Fruit fly (Drosophila melanogaster) whole organism, embryonic: ENCODE results near the gene chic.

Source experiments
- BtbVII ChIP-seq: fragments of 200-800 bp; sonication (Bioruptor generic); optimal IDR thresholded peaks from 3 replicates; lab custom pipeline; 2017; ENCODE audit warnings: missing biosample characterization, mild to moderate bottlenecking, missing genetic modification characterization
- CG10321 ChIP-seq: fragments of 200-800 bp; sonication (Bioruptor generic); IDR thresholded peaks from 2 replicates; pipeline ENCODE4 v1.3.6; 2022; ENCODE audit warnings: missing biosample characterization, missing genetic modification characterization
- CG15601 ChIP-seq: fragments of 200-800 bp; sonication (Bioruptor generic); optimal IDR thresholded peaks from 3 replicates; lab custom pipeline; 2019; ENCODE audit warnings: missing biosample characterization, mild to moderate bottlenecking, missing genetic modification characterization, moderate library complexity
- CG17328 ChIP-seq: fragments of 200-800 bp; sonication (Bioruptor generic); IDR thresholded peaks from 2 replicates; pipeline ENCODE4 v1.3.6; 2022; ENCODE audit warnings: missing biosample characterization, missing genetic modification characterization
- CG17385 ChIP-seq: fragments of 200-800 bp; sonication (Bioruptor generic); optimal IDR thresholded peaks from 3 replicates; lab custom pipeline; 2018; ENCODE audit warnings: missing biosample characterization, mild to moderate bottlenecking, missing genetic modification characterization
- CG2129 ChIP-seq: fragments of 200-800 bp; sonication (Bioruptor generic); IDR thresholded peaks from 2 replicates; pipeline ENCODE4 v1.3.6; 2022; ENCODE audit warnings: missing biosample characterization, missing genetic modification characterization; ENCODE audit not compliant: partially characterized antibody
- CG34224 ChIP-seq: fragments of 200-800 bp; sonication (Bioruptor generic); IDR thresholded peaks from 3 replicates; pipeline ENCODE4 v1.3.6; 2022; ENCODE audit warnings: missing biosample characterization, missing genetic modification characterization; ENCODE audit not compliant: partially characterized antibody
- CG4328 ChIP-seq: fragments of 200-800 bp; sonication (Bioruptor generic); optimal IDR thresholded peaks from 3 replicates; lab custom pipeline; 2017; ENCODE audit warnings: missing biosample characterization, missing genetic modification reagents, missing genetic modification characterization
- CG6654 ChIP-seq: fragments of 200-800 bp; sonication (Bioruptor generic); optimal IDR thresholded peaks from 2 replicates; lab custom pipeline; 2017; ENCODE audit warnings: missing biosample characterization, mild to moderate bottlenecking, missing genetic modification characterization
- CG7963 ChIP-seq: fragments of 200-800 bp; sonication (Bioruptor generic); IDR thresholded peaks from 3 replicates; pipeline ENCODE4 v1.3.6; 2022; ENCODE audit warnings: missing biosample characterization, missing genetic modification characterization; ENCODE audit not compliant: partially characterized antibody
- CG7987 ChIP-seq: fragments of 200-800 bp; sonication (Bioruptor generic); optimal IDR thresholded peaks from 2 replicates; lab custom pipeline; 2018; ENCODE audit warnings: missing biosample characterization, mild to moderate bottlenecking, missing genetic modification characterization, moderate library complexity
- CG9437 ChIP-seq: fragments of 200-800 bp; sonication (Bioruptor generic); optimal IDR thresholded peaks from 2 replicates; lab custom pipeline; 2018; ENCODE audit warnings: missing biosample characterization, mild to moderate bottlenecking, missing genetic modification characterization
- CrebB ChIP-seq: fragments of 200-800 bp; sonication (Bioruptor generic); optimal IDR thresholded peaks from 3 replicates; lab custom pipeline; 2018; ENCODE audit warnings: missing biosample characterization, mild to moderate bottlenecking, missing genetic modification characterization
- D ChIP-seq, 2 experiments: fragments of 200-800 bp in 1 of 2; fragments of >200 bp in 1 of 2; sonication (Bioruptor generic) in 1 of 2; optimal IDR thresholded peaks; 2 replicates in 1 of 2; 3 replicates in 1 of 2; lab custom pipeline; 2017; ENCODE audit warnings: mild to moderate bottlenecking in 1 of 2, missing biosample characterization in 1 of 2, missing genetic modification characterization in 1 of 2, missing genetic modification reagents in 1 of 2
- Deaf1 ChIP-seq: fragments of 200-800 bp; optimal IDR thresholded peaks from 3 replicates; lab custom pipeline; 2019; ENCODE audit warnings: missing biosample characterization, mild to moderate bottlenecking, missing genetic modification characterization, moderate library complexity
- Dip2 ChIP-seq: fragments of 200-800 bp; sonication (Bioruptor generic); IDR thresholded peaks from 2 replicates; pipeline ENCODE4 v1.3.6; 2022; ENCODE audit warnings: missing biosample characterization, missing genetic modification characterization
- E2f1 ChIP-seq: fragments of 200-800 bp; sonication (Bioruptor generic); IDR thresholded peaks from 2 replicates; pipeline ENCODE4 v1.3.6; 2022; ENCODE audit warnings: missing biosample characterization, missing genetic modification characterization
- Gug ChIP-seq: fragments of 200-800 bp; sonication (Bioruptor generic); IDR thresholded peaks from 4 replicates; pipeline ENCODE4 v1.3.6; 2022; ENCODE audit warnings: missing biosample characterization, missing genetic modification characterization
- Hr3 ChIP-seq: fragments of 200-800 bp; sonication (Bioruptor generic); optimal IDR thresholded peaks from 3 replicates; lab custom pipeline; 2016; ENCODE audit warnings: missing biosample characterization, missing genetic modification characterization
- Hr39 ChIP-seq: fragments of >200 bp; optimal IDR thresholded peaks from 2 replicates; lab custom pipeline; 2017
- Lim3 ChIP-seq: fragments of 200-800 bp; sonication (Bioruptor generic); IDR thresholded peaks from 2 replicates; pipeline ENCODE4 v1.3.6; 2022; ENCODE audit warnings: missing biosample characterization, missing genetic modification characterization
- NC2β ChIP-seq: fragments of 200-800 bp; sonication (Bioruptor generic); optimal IDR thresholded peaks from 2 replicates; lab custom pipeline; 2016; ENCODE audit warnings: missing biosample characterization, missing genetic modification characterization
- Neu2 ChIP-seq: fragments of 200-800 bp; sonication (Bioruptor generic); optimal IDR thresholded peaks from 3 replicates; lab custom pipeline; 2016; ENCODE audit warnings: missing biosample characterization, missing genetic modification characterization, borderline replicate concordance
- Optix ChIP-seq: fragments of 200-800 bp; sonication (Bioruptor generic); IDR thresholded peaks from 3 replicates; pipeline ENCODE4 v1.3.6; 2022; ENCODE audit warnings: missing biosample characterization, missing genetic modification characterization
- Ptx1 ChIP-seq: fragments of 200-800 bp; sonication (Bioruptor generic); IDR thresholded peaks from 2 replicates; pipeline ENCODE4 v1.3.6; 2022; ENCODE audit warnings: missing biosample characterization, missing genetic modification characterization
- ato ChIP-seq: fragments of 200-800 bp; sonication (Bioruptor generic); IDR thresholded peaks from 2 replicates; pipeline ENCODE4 v1.3.6; 2022; ENCODE audit warnings: missing biosample characterization, missing genetic modification characterization; ENCODE audit not compliant: partially characterized antibody
- cad ChIP-seq: fragments of >200 bp; optimal IDR thresholded peaks from 2 replicates; lab custom pipeline; 2017; ENCODE audit warnings: missing biosample characterization, missing genetic modification characterization
- caup ChIP-seq: fragments of 200-800 bp; sonication (Bioruptor generic); optimal IDR thresholded peaks from 3 replicates; lab custom pipeline; 2017; ENCODE audit warnings: missing biosample characterization, mild to moderate bottlenecking, missing genetic modification characterization, moderate library complexity; ENCODE audit not compliant: severe bottlenecking
- crol ChIP-seq: fragments of 200-800 bp; sonication (Bioruptor generic); IDR thresholded peaks from 2 replicates; pipeline ENCODE4 v1.3.6; 2022; ENCODE audit warnings: missing biosample characterization, missing genetic modification characterization
- fd64A ChIP-seq: fragments of 200-800 bp; sonication (Bioruptor generic); optimal IDR thresholded peaks from 3 replicates; lab custom pipeline; 2018; ENCODE audit warnings: missing biosample characterization, mild to moderate bottlenecking, missing genetic modification characterization
- gfzf ChIP-seq: fragments of 200-800 bp; sonication (Bioruptor generic); optimal IDR thresholded peaks from 2 replicates; lab custom pipeline; 2016; ENCODE audit warnings: missing biosample characterization, mild to moderate bottlenecking, missing genetic modification characterization, moderate library complexity
- gro ChIP-seq: fragments of 200-800 bp; sonication (Bioruptor generic); optimal IDR thresholded peaks from 2 replicates; lab custom pipeline; 2016; ENCODE audit warnings: missing biosample characterization, missing genetic modification characterization
- inv ChIP-seq: fragments of 200-800 bp; sonication (Bioruptor generic); IDR thresholded peaks from 2 replicates; pipeline ENCODE4 v1.3.6; 2022; ENCODE audit warnings: missing biosample characterization, missing genetic modification characterization; ENCODE audit not compliant: partially characterized antibody
- jing ChIP-seq: fragments of 200-800 bp; sonication (Bioruptor generic); optimal IDR thresholded peaks from 2 replicates; lab custom pipeline; 2018; ENCODE audit warnings: missing biosample characterization, mild to moderate bottlenecking, missing genetic modification characterization
- klu ChIP-seq: fragments of 200-800 bp; sonication (Bioruptor generic); IDR thresholded peaks from 2 replicates; pipeline ENCODE4 v1.3.6; 2022; ENCODE audit warnings: missing biosample characterization, missing genetic modification characterization
- kni ChIP-seq: fragments of 200-800 bp; sonication (Bioruptor generic); optimal IDR thresholded peaks from 3 replicates; lab custom pipeline; 2017; ENCODE audit warnings: mild to moderate bottlenecking, missing biosample characterization, missing genetic modification reagents, missing genetic modification characterization
- knrl ChIP-seq: fragments of 200-800 bp; sonication (Bioruptor generic); IDR thresholded peaks from 3 replicates; pipeline ENCODE4 v1.3.6; 2022; ENCODE audit warnings: missing biosample characterization, missing genetic modification characterization; ENCODE audit not compliant: partially characterized antibody
- lola ChIP-seq, 3 experiments: fragments of >200 bp in 2 of 3; fragments of 200-800 bp in 1 of 3; sonication (Bioruptor generic) in 1 of 3; optimal IDR thresholded peaks; 2 replicates each; lab custom pipeline; 2017 to 2019; ENCODE audit warnings: missing biosample characterization in 3 of 3, missing genetic modification characterization in 3 of 3, mild to moderate bottlenecking in 1 of 3, moderate library complexity in 1 of 3
- pan ChIP-seq, 4 experiments: fragments of >200 bp in 3 of 4; fragments of 200-800 bp in 1 of 4; sonication (Bioruptor generic) in 1 of 4; optimal IDR thresholded peaks in 3 of 4; IDR thresholded peaks in 1 of 4; 2 replicates each; pipeline versions ENCODE4 v1.3.6 to Lab custom; 2017 to 2022; ENCODE audit warnings: missing biosample characterization in 2 of 4, missing genetic modification characterization in 2 of 4, mixed read lengths in 1 of 4
- pnt ChIP-seq: fragments of 200-800 bp; sonication (Bioruptor generic); optimal IDR thresholded peaks from 3 replicates; lab custom pipeline; 2016; ENCODE audit warnings: missing biosample characterization, missing genetic modification characterization
- ro ChIP-seq: fragments of 200-800 bp; sonication (Bioruptor generic); IDR thresholded peaks from 2 replicates; pipeline ENCODE4 v1.3.6; 2022; ENCODE audit warnings: missing biosample characterization, missing genetic modification characterization
- ssp ChIP-seq: fragments of 200-800 bp; sonication (Bioruptor generic); IDR thresholded peaks from 2 replicates; pipeline ENCODE4 v1.3.6; 2022; ENCODE audit warnings: missing biosample characterization, missing genetic modification characterization
- stc ChIP-seq: fragments of 200-800 bp; sonication (Bioruptor generic); IDR thresholded peaks from 2 replicates; pipeline ENCODE4 v1.3.6; 2022; ENCODE audit warnings: missing biosample characterization, missing genetic modification characterization
- tll ChIP-seq, 2 experiments: fragments of 200-800 bp in 1 of 2; fragments of >200 bp in 1 of 2; sonication (Bioruptor generic) in 1 of 2; optimal IDR thresholded peaks; 2 replicates each; lab custom pipeline; 2017 to 2019; ENCODE audit warnings: missing biosample characterization in 2 of 2, missing genetic modification characterization in 2 of 2, mild to moderate bottlenecking in 1 of 2, moderate library complexity in 1 of 2
- trem ChIP-seq: fragments of 200-800 bp; optimal IDR thresholded peaks from 3 replicates; lab custom pipeline; 2019; ENCODE audit warnings: missing biosample characterization, mild to moderate bottlenecking, missing genetic modification characterization, moderate library complexity
- wdn ChIP-seq: fragments of 200-800 bp; sonication (Bioruptor generic); IDR thresholded peaks from 2 replicates; pipeline ENCODE4 v1.3.6; 2022; ENCODE audit warnings: missing biosample characterization, missing genetic modification characterization
- zfh1 ChIP-seq: fragments of 200-800 bp; sonication (Bioruptor generic); IDR thresholded peaks from 3 replicates; pipeline ENCODE4 v1.3.6; 2022; ENCODE audit warnings: missing biosample characterization, missing genetic modification characterization

The chic gene

DNA sequence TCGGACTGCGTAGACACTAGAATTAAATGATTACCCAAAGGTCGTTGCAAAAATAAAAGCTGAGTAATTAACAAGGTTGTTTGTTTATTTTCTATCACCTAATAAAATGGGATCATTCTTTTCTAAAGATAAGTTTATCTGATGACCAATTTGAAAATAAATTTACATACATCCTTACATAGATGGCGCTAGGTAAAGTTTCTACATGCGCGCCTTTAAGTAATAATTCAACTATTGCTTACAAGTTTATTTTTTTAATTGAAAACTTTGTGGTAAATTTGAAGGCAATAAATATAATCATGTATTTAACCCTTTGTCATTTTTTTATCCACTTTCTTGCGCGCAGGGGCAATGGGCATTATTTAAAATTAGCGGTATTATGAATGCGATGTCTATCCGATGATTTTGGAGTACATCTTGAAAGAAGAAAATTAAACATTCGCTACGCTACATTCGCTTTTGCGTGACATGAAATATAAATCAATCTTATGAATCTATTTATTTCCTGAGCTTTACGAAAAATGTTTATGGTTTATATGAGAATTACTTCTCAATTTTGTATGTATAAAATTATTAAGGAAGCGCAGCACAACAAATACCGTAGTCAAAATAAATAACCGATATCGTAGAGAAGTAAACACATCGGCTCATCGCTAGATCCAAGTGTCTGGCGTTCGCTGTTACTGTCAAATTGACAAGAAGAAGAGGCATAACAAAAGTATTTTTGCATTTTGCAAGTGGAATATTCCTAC lies 31.9 kb downstream of the chic start, which contains the start of gene CG9044 (continued):
- TF ChIP-seq crol (GFP tag; lab: Robert Waterston, UW) (no peak), CG4328 (GFP tag; lab: Kevin White, UChicago) (no peak), ssp (GFP tag; lab: Robert Waterston, UW) (peak; percentile 42), klu (GFP tag; lab: Robert Waterston, UW) (peak; percentile 42; the same call in 1 of the 2 replicates), CG17385 (GFP tag; lab: Kevin White, UChicago) (peak; percentile 97), CG9437 (GFP tag; lab: Kevin White, UChicago) (peak; percentile 54), wdn (GFP tag; lab: Robert Waterston, UW) (peak; percentile 11; the same call in 1 of the 2 replicates), Ptx1 (GFP tag; lab: Robert Waterston, UW) (no peak; the same call in 1 of the 2 replicates), cad (no peak), NC2β (GFP tag; lab: Kevin White, UChicago) (peak; percentile 36), Hr3 (peak; percentile 68), Deaf1 (tag; lab: Kevin White, UChicago) (no peak), CG15601 (peak; percentile 37), caup (no peak), stc (no peak), trem (tag; lab: Kevin White, UChicago) (peak; percentile 17), CG7987 (no peak), CG2129 (GFP tag; lab: Robert Waterston, UW) (peak; percentile 88), BtbVII (peak; percentile 0), pnt (peak; percentile 66), lola (GFP tag; optimal IDR thresholded peaks at IDR 0.05; lab: Kevin White, UChicago) (peak in 1 of 3 experiments; percentile 53), jing (GFP tag; lab: Kevin White, UChicago) (no peak), pan (optimal IDR thresholded peaks at IDR 0.05; lab: Kevin White, UChicago) (no peak), pan (GFP tag; optimal IDR thresholded peaks at IDR 0.05 in 1 of 2, IDR thresholded peaks at IDR 0.05 in 1 of 2) (no peak), Hr39 (no peak), fd64A (no peak), Optix (GFP tag; lab: Robert Waterston, UW) (no peak), kni (GFP tag; lab: Kevin White, UChicago) (no peak), E2f1 (GFP tag; lab: Robert Waterston, UW) (peak; percentile 41; the same call in 1 of the 2 replicates), ato (GFP tag; lab: Robert Waterston, UW) (peak; percentile 81), Neu2 (GFP tag; lab: Kevin White, UChicago) (peak; percentile 30), Lim3 (GFP tag; lab: Robert Waterston, UW) (no peak), zfh1 (GFP tag; lab: Robert Waterston, UW) (peak; percentile 42; the same call in 1 of the 3 replicates), gfzf (GFP tag; lab: Kevin White, UChicago) (peak; percentile 19), ro (no peak), CG17328 (GFP tag; lab: Robert Waterston, UW) (no peak), inv (peak; percentile 91), CG10321 (GFP tag; lab: Robert Waterston, UW) (no peak), D (optimal IDR thresholded peaks at IDR 0.05; lab: Kevin White, UChicago) (no peak), D (GFP tag; optimal IDR thresholded peaks at IDR 0.05; lab: Kevin White, UChicago) (peak; percentile 34), Dip2 (GFP tag; lab: Robert Waterston, UW) (peak; percentile 91), knrl (GFP tag; lab: Robert Waterston, UW) (peak; percentile 96), Gug (peak; percentile 60; the same call in 3 of the 4 replicates), CG7963 (peak; percentile 80), CG34224 (GFP tag; lab: Robert Waterston, UW) (peak; percentile 83), CrebB (tag; lab: Kevin White, UChicago) (no peak), CG6654 (GFP tag; lab: Kevin White, UChicago) (no peak), tll (GFP tag; optimal IDR thresholded peaks at IDR 0.05; lab: Kevin White, UChicago) (peak in 1 of 2 experiments; percentile 66), gro (GFP tag; lab: Kevin White, UChicago) (peak; percentile 34)
